Worm (Caenorhabditis elegans) whole organism, late embryonic: ENCODE measurements around the gene feh-1.

Experiments used
- C08G9.2 ChIP-seq: sonication (generic microtip); optimal IDR thresholded peaks from 2 replicates; lab custom pipeline; 2016; ENCODE audit warnings: mild to moderate bottlenecking, missing genetic modification characterization, moderate library complexity, missing compliant biosample characterization
- C38D4.7 ChIP-seq: fragments of 200-800 bp; sonication (Bioruptor generic); optimal IDR thresholded peaks from 2 replicates; lab custom pipeline; 2018; ENCODE audit warnings: mild to moderate bottlenecking, missing genetic modification characterization, moderate library complexity, missing compliant biosample characterization
- K09A11.1 ChIP-seq: sonication (generic microtip); optimal IDR thresholded peaks from 2 replicates; lab custom pipeline; 2017; ENCODE audit warnings: antibody characterized with exemption, mild to moderate bottlenecking, missing genetic modification characterization, missing compliant biosample characterization; ENCODE audit not compliant: insufficient read depth
- T23F11.4 ChIP-seq: fragments of 200-800 bp; sonication (Bioruptor generic); optimal IDR thresholded peaks from 2 replicates; lab custom pipeline; 2018; ENCODE audit warnings: mild to moderate bottlenecking, missing genetic modification characterization, missing compliant biosample characterization
- Y22D7AL.16 ChIP-seq: sonication (generic microtip); optimal IDR thresholded peaks from 2 replicates; lab custom pipeline; 2016; ENCODE audit warnings: missing genetic modification characterization, missing compliant biosample characterization
- ama-1 ChIP-seq: fragments of 150-350 bp; optimal IDR thresholded peaks from 2 replicates; lab custom pipeline; 2014
- ceh-18 ChIP-seq: sonication (generic microtip); optimal IDR thresholded peaks from 2 replicates; lab custom pipeline; 2016; ENCODE audit warnings: missing genetic modification characterization, missing compliant biosample characterization
- ceh-19 ChIP-seq: fragments of 200-800 bp; sonication (Bioruptor generic); optimal IDR thresholded peaks from 2 replicates; lab custom pipeline; 2018; ENCODE audit warnings: mild to moderate bottlenecking, missing genetic modification characterization, missing compliant biosample characterization
- ceh-22 ChIP-seq: sonication (generic microtip); optimal IDR thresholded peaks from 2 replicates; lab custom pipeline; 2017; ENCODE audit warnings: missing biosample characterization, missing genetic modification characterization
- ceh-6 ChIP-seq: fragments of 200-800 bp; sonication (Bioruptor generic); optimal IDR thresholded peaks from 2 replicates; lab custom pipeline; 2018; ENCODE audit warnings: mild to moderate bottlenecking, missing genetic modification characterization, missing compliant biosample characterization
- che-1 ChIP-seq: sonication (generic microtip); optimal IDR thresholded peaks from 2 replicates; lab custom pipeline; 2016; ENCODE audit warnings: mild to moderate bottlenecking, missing genetic modification characterization, missing compliant biosample characterization
- dve-1 ChIP-seq: sonication (generic microtip); optimal IDR thresholded peaks from 2 replicates; lab custom pipeline; 2017; ENCODE audit warnings: antibody characterized with exemption, mild to moderate bottlenecking, missing genetic modification characterization, missing compliant biosample characterization
- elt-2 ChIP-seq: sonication (generic microtip); optimal IDR thresholded peaks from 2 replicates; lab custom pipeline; 2016; ENCODE audit warnings: missing genetic modification reagents, missing genetic modification characterization, missing compliant biosample characterization
- ets-4 ChIP-seq: sonication (generic microtip); optimal IDR thresholded peaks from 2 replicates; lab custom pipeline; 2016; ENCODE audit warnings: missing genetic modification characterization, missing compliant biosample characterization
- fax-1 ChIP-seq: sonication (generic microtip); optimal IDR thresholded peaks from 2 replicates; lab custom pipeline; 2016; ENCODE audit warnings: missing genotype, missing genetic modification characterization, missing compliant biosample characterization
- fkh-10 ChIP-seq: fragments of 150-350 bp; optimal IDR thresholded peaks from 2 replicates; lab custom pipeline; 2014; ENCODE audit warnings: missing biosample characterization, missing genetic modification reagents, missing genetic modification characterization
- fkh-6 ChIP-seq: sonication (generic microtip); optimal IDR thresholded peaks from 2 replicates; lab custom pipeline; 2016; ENCODE audit warnings: missing genetic modification characterization, missing compliant biosample characterization
- gmeb-2 ChIP-seq: sonication (generic microtip); optimal IDR thresholded peaks from 2 replicates; lab custom pipeline; 2016; ENCODE audit warnings: missing genetic modification characterization, inconsistent platforms, missing compliant biosample characterization
- hlh-8 ChIP-seq: sonication (generic microtip); optimal IDR thresholded peaks from 2 replicates; lab custom pipeline; 2016; ENCODE audit warnings: missing genotype, missing genetic modification characterization, missing compliant biosample characterization
- lin-11 ChIP-seq: fragments of 200-800 bp; sonication (Bioruptor generic); optimal IDR thresholded peaks from 2 replicates; lab custom pipeline; 2018; ENCODE audit warnings: mild to moderate bottlenecking, missing genetic modification characterization, missing compliant biosample characterization
- nfya-1 ChIP-seq: sonication (generic microtip); optimal IDR thresholded peaks from 2 replicates; lab custom pipeline; 2017; ENCODE audit warnings: missing genetic modification characterization, mild to moderate bottlenecking, missing compliant biosample characterization, antibody characterized with exemption, moderate library complexity
- nhr-11 ChIP-seq: fragments of 150-350 bp; optimal IDR thresholded peaks from 2 replicates; lab custom pipeline; 2014; ENCODE audit warnings: missing biosample characterization, missing genetic modification characterization
- npax-4 ChIP-seq: sonication (generic microtip); optimal IDR thresholded peaks from 2 replicates; lab custom pipeline; 2016; ENCODE audit warnings: missing genetic modification characterization, missing compliant biosample characterization
- pag-3 ChIP-seq: sonication (generic microtip); optimal IDR thresholded peaks from 2 replicates; lab custom pipeline; 2016; ENCODE audit warnings: missing compliant biosample characterization, missing genetic modification characterization, borderline replicate concordance
- pax-1 ChIP-seq: fragments of 150-350 bp; optimal IDR thresholded peaks from 2 replicates; lab custom pipeline; 2014; ENCODE audit warnings: missing biosample characterization, missing genetic modification characterization
- pqm-1 ChIP-seq: sonication (generic microtip); optimal IDR thresholded peaks from 2 replicates; lab custom pipeline; 2016; ENCODE audit warnings: missing genetic modification characterization, missing compliant biosample characterization
- pros-1 ChIP-seq: fragments of 150-350 bp; optimal IDR thresholded peaks from 2 replicates; lab custom pipeline; 2014; ENCODE audit warnings: missing biosample characterization, missing genetic modification reagents, missing genetic modification characterization
- ref-2 ChIP-seq: sonication (generic microtip); optimal IDR thresholded peaks from 2 replicates; lab custom pipeline; 2016; ENCODE audit warnings: missing genetic modification characterization, missing compliant biosample characterization
- rnt-1 ChIP-seq: sonication (generic microtip); optimal IDR thresholded peaks from 2 replicates; lab custom pipeline; 2016; ENCODE audit warnings: missing genetic modification characterization, missing compliant biosample characterization
- sox-2 ChIP-seq: fragments of 200-800 bp; sonication (Bioruptor generic); IDR thresholded peaks from 2 replicates; pipeline ENCODE4 v1.3.6; 2022; ENCODE audit warnings: missing genetic modification reagents, missing genetic modification characterization, missing compliant biosample characterization
- sox-4 ChIP-seq: sonication (generic microtip); optimal IDR thresholded peaks from 2 replicates; lab custom pipeline; 2017; ENCODE audit warnings: mild to moderate bottlenecking, missing genetic modification characterization, inconsistent platforms, missing compliant biosample characterization
- syd-9 ChIP-seq: sonication (generic microtip); optimal IDR thresholded peaks from 2 replicates; lab custom pipeline; 2016; ENCODE audit warnings: mild to moderate bottlenecking, missing genetic modification characterization, moderate library complexity, missing compliant biosample characterization
- unc-86 ChIP-seq: sonication (generic microtip); optimal IDR thresholded peaks from 2 replicates; lab custom pipeline; 2016; ENCODE audit warnings: missing genetic modification characterization, missing compliant biosample characterization
- zip-5 ChIP-seq: sonication (generic microtip); optimal IDR thresholded peaks from 2 replicates; lab custom pipeline; 2016; ENCODE audit warnings: missing genetic modification characterization, missing compliant biosample characterization

feh-1 gene

DNA sequence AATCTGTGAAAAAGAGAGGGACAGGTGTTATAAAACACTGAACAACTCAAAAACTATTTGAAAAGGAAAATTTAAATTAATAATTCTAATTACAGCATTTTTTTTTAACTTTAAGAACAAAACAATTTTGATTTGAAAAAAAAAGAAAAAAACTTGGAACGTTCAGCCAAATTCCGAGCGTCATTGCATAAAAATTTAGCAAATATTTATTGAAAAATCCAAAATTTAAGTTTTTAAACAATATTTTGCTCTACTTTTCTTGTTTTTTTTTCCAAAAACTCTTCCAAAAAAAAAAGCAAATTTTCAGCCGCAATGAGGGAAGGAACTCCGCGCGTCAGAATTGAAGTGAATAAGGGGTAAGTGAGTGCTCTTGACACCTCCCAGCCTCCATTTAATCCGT lies at the start of gene feh-1:
Gene feh-1, plus strand, starts transcription at position 301 of the 400 bp plus-strand sequence.
- TF ChIP-seq lin-11 (tag; lab: Kevin White, UChicago) (no peak), syd-9 (tag; lab: Kevin White, UChicago) (no peak), Y22D7AL.16 (tag; lab: Kevin White, UChicago) (no peak), nhr-11 (tag; lab: Kevin White, UChicago) (no peak), pqm-1 (tag; lab: Kevin White, UChicago) (no peak), ets-4 (no peak), sox-2 (GFP tag; lab: Robert Waterston, UW) (no peak), pax-1 (no peak), C08G9.2 (tag; lab: Kevin White, UChicago) (no peak)

DNA sequence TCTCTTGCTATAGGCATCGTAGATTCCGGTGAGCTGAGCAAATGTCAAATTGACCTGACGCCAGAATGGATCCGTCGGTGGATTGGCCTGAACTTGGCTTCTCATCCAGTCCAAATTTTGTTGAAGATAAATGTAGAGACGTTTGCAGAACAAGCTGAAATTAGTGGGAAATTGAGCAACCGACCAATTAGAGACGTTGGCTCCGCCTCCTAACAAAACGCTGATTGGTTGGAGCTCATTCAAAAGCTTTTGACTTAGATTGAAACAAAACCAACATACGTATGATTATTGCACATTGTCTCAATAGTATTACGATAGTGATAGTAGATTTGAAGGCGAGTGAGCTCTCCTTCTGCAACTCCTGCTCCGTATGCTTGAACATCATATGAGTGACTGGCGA lies 43.3 kb upstream of the feh-1 start:
- TF ChIP-seq pax-1 (no peak), nfya-1 (tag; lab: Kevin White, UChicago) (peak; percentile 14), pqm-1 (tag; lab: Kevin White, UChicago) (no peak)
- TF ChIP-seq, all 69 proteins: peak for 1

ce11 chrIII:2507938-2508337 lies 41.8 kb upstream of the feh-1 start, which contains the start of gene Y54F10AM.8:
TSS of gene Y54F10AM.8 (minus strand) at chrIII:2507972.
- TF ChIP-seq unc-86 (no peak), npax-4 (no peak), ceh-18 (tag; lab: Kevin White, UChicago) (no peak), fax-1 (tag; lab: Kevin White, UChicago) (no peak), elt-2 (tag; lab: Kevin White, UChicago) (peak; percentile 99), dve-1 (tag; lab: Kevin White, UChicago) (no peak), fkh-6 (no peak)

DNA sequence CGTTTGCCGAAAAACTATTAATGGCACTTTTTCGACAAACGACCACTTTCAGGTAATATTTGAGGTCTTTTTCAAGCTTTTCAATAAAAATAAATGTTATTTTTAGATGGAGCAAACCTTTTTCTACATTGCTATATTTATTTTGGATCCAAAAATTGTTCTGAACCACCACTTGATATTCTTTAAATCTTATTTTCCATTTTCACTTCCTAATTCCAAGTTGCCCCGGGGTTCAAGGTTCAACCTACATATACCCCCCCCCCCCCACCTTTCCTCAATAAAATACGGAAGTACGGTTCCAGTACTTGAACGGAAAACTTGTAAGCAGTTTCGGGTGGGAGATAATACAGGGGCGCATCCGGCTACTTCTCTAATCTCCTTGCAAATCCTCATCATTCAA lies 41.2 kb upstream of the feh-1 start, which contains the start of gene Y54F10AM.6:
Gene Y54F10AM.6, plus strand, starts transcription at position 301 of the 400 bp plus-strand sequence.
- TF ChIP-seq ama-1 (lab: Kevin White, UChicago) = no peak
- no peak for TF ChIP-seq ceh-19 (GFP tag; lab: Kevin White, UChicago)
- no peak for TF ChIP-seq syd-9 (tag; lab: Kevin White, UChicago)
- no peak for TF ChIP-seq ref-2
- no peak for TF ChIP-seq hlh-8 (tag; lab: Kevin White, UChicago)
- TF ChIP-seq pqm-1 (tag; lab: Kevin White, UChicago) = no peak
- TF ChIP-seq che-1 (tag; lab: Kevin White, UChicago) = no peak
- TF ChIP-seq C38D4.7 (GFP tag; lab: Kevin White, UChicago) = no peak

DNA sequence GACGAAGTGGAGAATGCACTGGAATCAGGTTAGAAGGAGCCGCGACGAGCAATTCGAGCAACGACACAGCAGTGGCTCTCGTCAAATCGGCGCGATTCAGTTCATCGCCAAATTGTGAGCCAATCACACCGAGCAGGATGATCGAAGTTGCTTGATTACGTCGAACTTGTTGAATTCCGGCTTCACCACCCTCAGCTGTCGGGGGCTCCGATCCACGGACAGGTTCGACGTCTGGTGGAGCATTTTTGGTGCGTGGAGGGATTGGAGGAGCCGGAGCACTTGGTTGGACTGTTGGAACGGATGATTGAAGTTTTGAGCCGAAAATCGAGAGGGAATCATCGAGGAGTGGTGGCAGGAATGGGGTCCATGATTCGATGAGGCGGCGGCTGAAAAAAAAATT lies 34.3 kb upstream of the feh-1 start:
- TF ChIP-seq sox-4 (tag; lab: Kevin White, UChicago) (no peak), ceh-22 (tag; lab: Kevin White, UChicago) (no peak), T23F11.4 (GFP tag; lab: Kevin White, UChicago) (no peak), ref-2 (no peak), pros-1 (tag; lab: Kevin White, UChicago) (no peak), pag-3 (tag; lab: Kevin White, UChicago) (no peak), ceh-19 (GFP tag; lab: Kevin White, UChicago) (no peak), pqm-1 (tag; lab: Kevin White, UChicago) (no peak), zip-5 (tag; lab: Kevin White, UChicago) (no peak), ceh-6 (GFP tag; lab: Kevin White, UChicago) (no peak), rnt-1 (tag; lab: Kevin White, UChicago) (no peak), K09A11.1 (tag; lab: Kevin White, UChicago) (no peak), npax-4 (no peak), gmeb-2 (tag; lab: Kevin White, UChicago) (no peak), syd-9 (tag; lab: Kevin White, UChicago) (no peak), dve-1 (tag; lab: Kevin White, UChicago) (no peak), fkh-10 (no peak)
- TF ChIP-seq, all 69 proteins: peak for 0
